Fruit fly (Drosophila melanogaster): ENCODE results near the gene sina.

DNA sequence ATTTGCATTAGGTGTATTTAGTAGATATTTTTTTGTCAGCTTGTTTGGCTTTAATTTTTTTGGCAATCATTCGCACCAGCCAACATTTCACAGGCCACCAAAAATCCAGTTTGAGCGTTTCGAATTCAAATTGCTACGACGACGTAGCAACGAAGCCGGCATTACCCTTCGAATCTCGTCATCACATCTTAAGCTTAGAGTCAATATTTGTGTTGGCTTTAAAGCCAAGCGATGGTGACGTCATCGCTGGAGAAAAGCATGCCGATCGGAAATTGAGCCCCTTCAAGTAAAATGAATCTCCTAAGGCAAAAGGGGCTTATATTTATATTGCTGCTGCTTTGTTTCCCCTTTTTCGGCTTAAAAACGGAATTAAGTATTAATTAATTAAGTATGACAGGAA, 18.1 kb downstream of the sina start:
- no peak for TF ChIP-seq woc (GFP tag; optimal IDR thresholded peaks at IDR 0.05)
- no peak for TF ChIP-seq tai (GFP tag; optimal IDR thresholded peaks at IDR 0.05)
- TF ChIP-seq Hr83 (GFP tag; optimal IDR thresholded peaks at IDR 0.05; ENCODE audit: poor library complexity, severe bottlenecking), result no peak
- TF ChIP-seq GATAd (GFP tag; optimal IDR thresholded peaks at IDR 0.05), result no peak
- TF ChIP-seq Dfd (GFP tag; optimal IDR thresholded peaks at IDR 0.05), result no peak
- no peak for TF ChIP-seq psq (GFP tag; optimal IDR thresholded peaks at IDR 0.05)
- no peak for TF ChIP-seq dsf (GFP tag; optimal IDR thresholded peaks at IDR 0.05; ENCODE audit: borderline replicate concordance)
